Worm (Caenorhabditis elegans) whole organism, early embryonic: Measurements from ENCODE around the gene sym-3.

Source experiments
- B0310.2 ChIP-seq: sonication (generic microtip); optimal IDR thresholded peaks from 2 replicates; lab custom pipeline; 2016; ENCODE audit warnings: mild to moderate bottlenecking, missing genetic modification characterization, missing compliant biosample characterization
- aly-1 ChIP-seq: sonication (generic microtip); optimal IDR thresholded peaks from 2 replicates; lab custom pipeline; 2016; ENCODE audit warnings: missing genetic modification characterization, missing compliant biosample characterization
- ama-1 ChIP-seq: fragments of 150-350 bp; optimal IDR thresholded peaks from 2 replicates; lab custom pipeline; 2014
- ets-7 ChIP-seq: sonication (generic microtip); optimal IDR thresholded peaks from 2 replicates; lab custom pipeline; 2016; ENCODE audit warnings: missing genotype, missing genetic modification characterization, missing compliant biosample characterization
- pes-1 ChIP-seq: fragments of 200-800 bp; sonication (Bioruptor generic); IDR thresholded peaks from 2 replicates; pipeline ENCODE4 v1.3.6; 2022; ENCODE audit warnings: missing genetic modification reagents, missing genetic modification characterization, missing compliant biosample characterization
- scrt-1 ChIP-seq: fragments of 200-800 bp; sonication (Bioruptor generic); IDR thresholded peaks from 2 replicates; pipeline ENCODE4 v1.3.6; 2022; ENCODE audit warnings: missing genetic modification characterization, missing compliant biosample characterization

- no peak for TF ChIP-seq scrt-1
- TF ChIP-seq aly-1 (tag; lab: Kevin White, UChicago): no peak
- TF ChIP-seq pes-1: no peak; the same call in 1 of the 2 replicates
- TF ChIP-seq ets-7 (tag; lab: Kevin White, UChicago): no peak
- no peak for TF ChIP-seq ama-1
- TF ChIP-seq B0310.2 (tag; lab: Kevin White, UChicago): no peak
Observed at ce11 chrX:5763904-5764303, 9.7 kb upstream of the sym-3 start.
